Fruit fly (Drosophila melanogaster) whole organism, embryonic: ENCODE results near the gene Eip93F.

Experiments
- CG11247 ChIP-seq: fragments of 200-800 bp; sonication (Bioruptor generic); IDR thresholded peaks from 2 replicates; pipeline ENCODE4 v1.3.6; 2022; ENCODE audit warnings: missing biosample characterization, missing genetic modification characterization
- CG13424 ChIP-seq: fragments of 200-800 bp; sonication (Bioruptor generic); optimal IDR thresholded peaks from 2 replicates; lab custom pipeline; 2019; ENCODE audit warnings: missing biosample characterization, mild to moderate bottlenecking, missing genetic modification characterization, moderate library complexity
- CG1603 ChIP-seq: fragments of 200-800 bp; sonication (Bioruptor generic); optimal IDR thresholded peaks from 2 replicates; lab custom pipeline; 2019; ENCODE audit warnings: missing biosample characterization, mild to moderate bottlenecking, missing genetic modification characterization, moderate library complexity
- CG18764 ChIP-seq: fragments of 200-800 bp; sonication (Bioruptor generic); optimal IDR thresholded peaks from 3 replicates; lab custom pipeline; 2016; ENCODE audit warnings: missing biosample characterization, missing genetic modification characterization
- CG2116 ChIP-seq: fragments of 200-800 bp; sonication (Bioruptor generic); optimal IDR thresholded peaks from 3 replicates; lab custom pipeline; 2018; ENCODE audit warnings: missing biosample characterization, mild to moderate bottlenecking, missing genetic modification characterization
- CG30403 ChIP-seq: fragments of 200-800 bp; sonication (Bioruptor generic); optimal IDR thresholded peaks from 3 replicates; lab custom pipeline; 2016; ENCODE audit warnings: missing biosample characterization, missing genetic modification characterization
- CG31224 ChIP-seq: fragments of 200-800 bp; sonication (Bioruptor generic); IDR thresholded peaks from 2 replicates; pipeline ENCODE4 v1.3.6; 2022; ENCODE audit warnings: missing biosample characterization, missing genetic modification characterization
- CG31388 ChIP-seq: fragments of 200-800 bp; sonication (Bioruptor generic); optimal IDR thresholded peaks from 2 replicates; lab custom pipeline; 2016; ENCODE audit warnings: missing biosample characterization, missing genetic modification characterization
- CG32532 ChIP-seq: fragments of 200-800 bp; sonication (Bioruptor generic); IDR thresholded peaks from 2 replicates; pipeline ENCODE4 v1.3.6; 2022; ENCODE audit warnings: missing biosample characterization, missing genetic modification characterization
- CG6254 ChIP-seq: fragments of 200-800 bp; sonication (Bioruptor generic); optimal IDR thresholded peaks from 3 replicates; lab custom pipeline; 2017; ENCODE audit warnings: mild to moderate bottlenecking, missing biosample characterization, missing genetic modification reagents, missing genetic modification characterization
- CG6689 ChIP-seq: fragments of 200-800 bp; sonication (Bioruptor generic); IDR thresholded peaks from 2 replicates; pipeline ENCODE4 v1.3.6; 2022; ENCODE audit warnings: missing biosample characterization, missing genetic modification characterization
- CG6791 ChIP-seq: fragments of 200-800 bp; sonication (Bioruptor generic); IDR thresholded peaks from 3 replicates; pipeline ENCODE4 v1.3.6; 2022; ENCODE audit warnings: missing biosample characterization, missing genetic modification characterization; ENCODE audit not compliant: partially characterized antibody
- CG7357 ChIP-seq: fragments of 200-800 bp; sonication (Bioruptor generic); IDR thresholded peaks from 3 replicates; pipeline ENCODE4 v1.3.6; 2022; ENCODE audit warnings: missing biosample characterization, missing genetic modification characterization
- CG7963 ChIP-seq: fragments of 200-800 bp; sonication (Bioruptor generic); IDR thresholded peaks from 3 replicates; pipeline ENCODE4 v1.3.6; 2022; ENCODE audit warnings: missing biosample characterization, missing genetic modification characterization; ENCODE audit not compliant: partially characterized antibody
- CG8388 ChIP-seq: fragments of 200-800 bp; sonication (Bioruptor generic); optimal IDR thresholded peaks from 2 replicates; lab custom pipeline; 2019; ENCODE audit warnings: missing biosample characterization, mild to moderate bottlenecking, missing genetic modification characterization, moderate library complexity
- CG9876 ChIP-seq: fragments of 200-800 bp; sonication (Bioruptor generic); optimal IDR thresholded peaks from 2 replicates; lab custom pipeline; 2016; ENCODE audit warnings: missing biosample characterization, missing genetic modification characterization
- CoRest ChIP-seq: fragments of 200-800 bp; sonication (Bioruptor generic); optimal IDR thresholded peaks from 3 replicates; lab custom pipeline; 2018; ENCODE audit warnings: missing biosample characterization, mild to moderate bottlenecking, missing genetic modification characterization, moderate library complexity
- Doc2 ChIP-seq: fragments of 200-800 bp; sonication (Bioruptor generic); IDR thresholded peaks from 2 replicates; pipeline ENCODE4 v1.3.6; 2022; ENCODE audit warnings: missing biosample characterization, missing genetic modification characterization
- Ets97D ChIP-seq: fragments of 200-800 bp; sonication (Bioruptor generic); optimal IDR thresholded peaks from 3 replicates; lab custom pipeline; 2016; ENCODE audit warnings: missing biosample characterization, missing genetic modification characterization
- HHEX ChIP-seq: fragments of 200-800 bp; sonication (Bioruptor generic); optimal IDR thresholded peaks from 3 replicates; lab custom pipeline; 2017; ENCODE audit warnings: missing biosample characterization, mild to moderate bottlenecking, missing genetic modification characterization, missing genetic modification reagents
- Hand ChIP-seq: fragments of 200-800 bp; sonication (Bioruptor generic); optimal IDR thresholded peaks from 2 replicates; lab custom pipeline; 2017; ENCODE audit warnings: mild to moderate bottlenecking, missing biosample characterization, missing genetic modification reagents, missing genetic modification characterization
- HmgZ ChIP-seq: fragments of 200-800 bp; sonication (Bioruptor generic); optimal IDR thresholded peaks from 2 replicates; lab custom pipeline; 2018; ENCODE audit warnings: missing biosample characterization, mild to moderate bottlenecking, missing genetic modification characterization
- Hsf ChIP-seq: fragments of 200-800 bp; sonication (Bioruptor generic); optimal IDR thresholded peaks from 3 replicates; lab custom pipeline; 2016; ENCODE audit warnings: missing biosample characterization, missing genetic modification characterization
- Meics ChIP-seq: fragments of 200-800 bp; sonication (Bioruptor generic); optimal IDR thresholded peaks from 2 replicates; lab custom pipeline; 2017; ENCODE audit warnings: missing biosample characterization, mild to moderate bottlenecking, missing genetic modification characterization
- NfI ChIP-seq: fragments of 200-800 bp; sonication (Bioruptor generic); optimal IDR thresholded peaks from 3 replicates; lab custom pipeline; 2018; ENCODE audit warnings: missing biosample characterization, mild to moderate bottlenecking, missing genetic modification characterization, moderate library complexity
- PHDP ChIP-seq: fragments of 200-800 bp; sonication (Bioruptor generic); optimal IDR thresholded peaks from 3 replicates; lab custom pipeline; 2018; ENCODE audit warnings: missing biosample characterization, mild to moderate bottlenecking, missing genetic modification characterization, moderate library complexity
- Taf1 ChIP-seq: fragments of 200-800 bp; sonication (Bioruptor generic); IDR thresholded peaks from 2 replicates; pipeline ENCODE4 v1.3.6; 2022; ENCODE audit warnings: missing biosample characterization, missing genetic modification characterization
- Xrp1 ChIP-seq: fragments of 200-800 bp; sonication (Bioruptor generic); IDR thresholded peaks from 2 replicates; pipeline ENCODE4 v1.3.6; 2022; ENCODE audit warnings: missing biosample characterization, missing genetic modification characterization
- bab2 ChIP-seq: fragments of 200-800 bp; sonication (Bioruptor generic); optimal IDR thresholded peaks from 2 replicates; lab custom pipeline; 2016; ENCODE audit warnings: missing biosample characterization, missing genetic modification characterization
- bsh ChIP-seq, 2 experiments: fragments of 200-800 bp; sonication (Bioruptor generic); optimal IDR thresholded peaks; 2 replicates each; lab custom pipeline; 2017 to 2018; ENCODE audit warnings: mild to moderate bottlenecking in 2 of 2, missing biosample characterization in 2 of 2, missing genetic modification characterization in 2 of 2, moderate library complexity in 1 of 2
- da ChIP-seq: fragments of 200-800 bp; sonication (Bioruptor generic); optimal IDR thresholded peaks from 2 replicates; lab custom pipeline; 2016; ENCODE audit warnings: missing biosample characterization, missing genetic modification characterization
- fd96Cb ChIP-seq: fragments of 200-800 bp; sonication (Bioruptor generic); optimal IDR thresholded peaks from 2 replicates; lab custom pipeline; 2018; ENCODE audit warnings: missing biosample characterization, mild to moderate bottlenecking, missing genetic modification characterization, moderate library complexity
- grau ChIP-seq: fragments of 200-800 bp; optimal IDR thresholded peaks from 3 replicates; lab custom pipeline; 2019; ENCODE audit warnings: missing biosample characterization, mild to moderate bottlenecking, missing genetic modification characterization, moderate library complexity
- ind ChIP-seq: fragments of 200-800 bp; sonication (Bioruptor generic); optimal IDR thresholded peaks from 3 replicates; lab custom pipeline; 2016; ENCODE audit warnings: missing biosample characterization, missing genetic modification characterization
- lab ChIP-seq: fragments of 200-800 bp; sonication (Bioruptor generic); optimal IDR thresholded peaks from 3 replicates; lab custom pipeline; 2017; ENCODE audit warnings: missing biosample characterization, missing genetic modification characterization, mild to moderate bottlenecking, moderate library complexity, missing genetic modification reagents
- lbe ChIP-seq: fragments of 200-800 bp; sonication (Bioruptor generic); optimal IDR thresholded peaks from 2 replicates; lab custom pipeline; 2016; ENCODE audit warnings: missing biosample characterization, mild to moderate bottlenecking, missing genetic modification characterization
- lmd ChIP-seq: fragments of 200-800 bp; sonication (Bioruptor generic); IDR thresholded peaks from 2 replicates; pipeline ENCODE4 v1.3.6; 2022; ENCODE audit warnings: missing biosample characterization, missing genetic modification characterization
- pan ChIP-seq, 4 experiments: fragments of >200 bp in 3 of 4; fragments of 200-800 bp in 1 of 4; sonication (Bioruptor generic) in 1 of 4; optimal IDR thresholded peaks in 3 of 4; IDR thresholded peaks in 1 of 4; 2 replicates each; pipeline versions ENCODE4 v1.3.6 to Lab custom; 2017 to 2022; ENCODE audit warnings: missing biosample characterization in 2 of 4, missing genetic modification characterization in 2 of 4, mixed read lengths in 1 of 4
- pb ChIP-seq: fragments of 200-800 bp; sonication (Bioruptor generic); optimal IDR thresholded peaks from 3 replicates; lab custom pipeline; 2016; ENCODE audit warnings: missing biosample characterization, missing genetic modification characterization
- prd ChIP-seq, 3 experiments: fragments of >200 bp in 2 of 3; fragments of 200-800 bp in 1 of 3; sonication (Bioruptor generic) in 1 of 3; optimal IDR thresholded peaks in 2 of 3; IDR thresholded peaks in 1 of 3; 2 replicates in 2 of 3; 3 replicates in 1 of 3; pipeline versions ENCODE4 v1.3.6 to Lab custom; 2017 to 2022; ENCODE audit warnings: missing biosample characterization in 1 of 3, missing genetic modification characterization in 1 of 3
- row ChIP-seq: fragments of 200-800 bp; sonication (Bioruptor generic); IDR thresholded peaks from 3 replicates; pipeline ENCODE4 v1.3.6; 2022; ENCODE audit warnings: missing biosample characterization, missing genetic modification characterization
- sisA ChIP-seq: fragments of 200-800 bp; sonication (Bioruptor generic); IDR thresholded peaks from 2 replicates; pipeline ENCODE4 v1.3.6; 2022; ENCODE audit warnings: missing biosample characterization, missing genetic modification characterization
- sug ChIP-seq: fragments of 200-800 bp; optimal IDR thresholded peaks from 2 replicates; lab custom pipeline; 2019; ENCODE audit warnings: missing biosample characterization, mild to moderate bottlenecking, missing genetic modification characterization, moderate library complexity
- tap ChIP-seq: fragments of 200-800 bp; optimal IDR thresholded peaks from 3 replicates; lab custom pipeline; 2019; ENCODE audit warnings: missing biosample characterization, mild to moderate bottlenecking, missing genetic modification characterization, moderate library complexity
- tin ChIP-seq: fragments of 200-800 bp; sonication (Bioruptor generic); optimal IDR thresholded peaks from 3 replicates; lab custom pipeline; 2016; ENCODE audit warnings: missing biosample characterization, missing genetic modification characterization
- vvl ChIP-seq: fragments of 200-800 bp; sonication (Bioruptor generic); IDR thresholded peaks from 2 replicates; pipeline ENCODE4 v1.3.6; 2022; ENCODE audit warnings: missing biosample characterization, missing genetic modification characterization
- wor ChIP-seq: fragments of 200-800 bp; sonication (Bioruptor generic); IDR thresholded peaks from 2 replicates; pipeline ENCODE4 v1.3.6; 2022; ENCODE audit warnings: missing biosample characterization, missing genetic modification characterization

The Eip93F gene

DNA sequence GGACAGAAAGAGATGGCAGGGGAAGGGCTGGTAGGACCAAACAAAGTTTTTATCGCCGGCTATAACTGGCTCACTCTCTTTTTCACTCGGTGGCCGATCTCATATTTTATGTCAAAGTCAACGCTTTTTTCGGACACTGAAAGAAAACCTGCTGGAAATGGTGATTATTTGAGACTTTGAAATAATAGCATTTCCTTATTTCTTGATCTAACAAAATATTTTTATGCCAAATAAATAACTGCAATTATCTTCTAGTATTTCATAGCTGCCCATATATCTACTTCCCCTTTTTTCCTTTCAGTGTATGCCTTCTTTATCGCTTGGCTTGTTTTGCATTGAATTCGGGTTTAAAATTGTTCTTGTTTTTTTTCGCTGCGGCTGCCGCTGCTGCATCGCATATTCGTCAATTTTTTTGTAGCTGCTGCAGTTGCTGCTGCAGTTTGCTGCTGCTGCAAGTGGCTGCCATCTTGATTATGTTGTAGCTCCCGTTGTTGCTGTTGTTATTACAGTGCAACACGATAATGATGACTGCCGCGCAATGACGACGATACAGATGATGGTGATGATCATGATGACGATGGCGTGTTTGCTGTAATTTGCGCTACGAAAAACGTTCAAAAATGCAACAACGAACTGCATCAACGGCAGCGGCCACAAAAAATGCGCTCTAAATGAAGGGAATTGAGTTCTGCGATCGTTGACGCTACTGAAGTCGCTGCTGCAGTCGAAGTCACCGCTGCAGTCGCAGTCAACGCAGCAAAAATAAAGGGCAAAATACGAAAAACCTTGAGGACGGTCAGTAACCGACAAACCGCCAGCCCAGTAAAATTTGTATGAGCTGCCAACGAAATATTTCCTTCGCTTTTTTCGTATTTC lies 11.6 kb upstream of the Eip93F start (continued):
- TF ChIP-seq CG11247 (GFP tag; lab: Robert Waterston, UW) (0 out of 2 replicates have a peak, but pooled peaks have one; percentile 20), Xrp1 (GFP tag; lab: Robert Waterston, UW) (peak; percentile 58; the same call in 1 of the 2 replicates), CG2116 (GFP tag; lab: Kevin White, UChicago) (no peak), pan (optimal IDR thresholded peaks at IDR 0.05; lab: Kevin White, UChicago) (no peak), pan (GFP tag; optimal IDR thresholded peaks at IDR 0.05 in 1 of 2, IDR thresholded peaks at IDR 0.05 in 1 of 2) (peak in 1 of 2 experiments; percentile 44), CG6791 (GFP tag; lab: Robert Waterston, UW) (no peak), CG30403 (GFP tag; lab: Kevin White, UChicago) (peak; percentile 1), NfI (GFP tag; lab: Kevin White, UChicago) (peak; percentile 31), bsh (GFP tag; optimal IDR thresholded peaks at IDR 0.05; lab: Kevin White, UChicago) (peak in 1 of 2 experiments; percentile 79), wor (0 out of 2 replicates have a peak, but pooled peaks have one; percentile 11), CG1603 (peak; percentile 21), lmd (GFP tag; lab: Robert Waterston, UW) (peak; percentile 51), grau (tag; lab: Kevin White, UChicago) (peak; percentile 6), CG9876 (GFP tag; lab: Kevin White, UChicago) (no peak), CG6254 (GFP tag; lab: Kevin White, UChicago) (peak; percentile 11), CG7963 (GFP tag; lab: Robert Waterston, UW) (no peak), CG13424 (tag; lab: Kevin White, UChicago) (peak; percentile 17), PHDP (tag; lab: Kevin White, UChicago) (peak; percentile 15), tap (tag; lab: Kevin White, UChicago) (no peak), Doc2 (GFP tag; lab: Robert Waterston, UW) (no peak), Taf1 (GFP tag; lab: Robert Waterston, UW) (no peak), CoRest (no peak), CG6689 (GFP tag; lab: Robert Waterston, UW) (peak; percentile 53; the same call in 1 of the 2 replicates), HHEX (GFP tag; lab: Kevin White, UChicago) (no peak), da (no peak), fd96Cb (tag; lab: Kevin White, UChicago) (peak; percentile 49), CG18764 (GFP tag; lab: Kevin White, UChicago) (no peak), CG8388 (no peak), lab (GFP tag; lab: Kevin White, UChicago) (peak; percentile 33), prd (optimal IDR thresholded peaks at IDR 0.05; lab: Kevin White, UChicago) (no peak), prd (GFP tag; IDR thresholded peaks at IDR 0.05; lab: Robert Waterston, UW) (peak; percentile 54; the same call in 2 of the 3 replicates), vvl (GFP tag; lab: Robert Waterston, UW) (peak; percentile 50; the same call in 1 of the 2 replicates), pb (peak; percentile 44), HmgZ (no peak), sisA (GFP tag; lab: Robert Waterston, UW) (peak; percentile 36; the same call in 1 of the 2 replicates), CG7357 (GFP tag; lab: Robert Waterston, UW) (peak; percentile 27; the same call in 1 of the 3 replicates), bab2 (GFP tag; lab: Kevin White, UChicago) (peak; percentile 2), row (GFP tag; lab: Robert Waterston, UW) (peak; percentile 51), Hand (GFP tag; lab: Kevin White, UChicago) (no peak), Meics (peak; percentile 16), tin (GFP tag; lab: Kevin White, UChicago) (peak; percentile 11), CG31224 (GFP tag; lab: Robert Waterston, UW) (no peak), CG32532 (GFP tag; lab: Robert Waterston, UW) (peak; percentile 25; the same call in 1 of the 2 replicates), Hsf (GFP tag; lab: Kevin White, UChicago) (peak; percentile 12), Ets97D (GFP tag; lab: Kevin White, UChicago) (no peak), ind (GFP tag; lab: Kevin White, UChicago) (peak; percentile 14), CG31388 (GFP tag; lab: Kevin White, UChicago) (no peak), lbe (GFP tag; lab: Kevin White, UChicago) (peak; percentile 22), sug (tag; lab: Kevin White, UChicago) (no peak)
